Worm (Caenorhabditis elegans) whole organism, young adult: ENCODE measurements around the gene T21E8.4.

Experiments
- dpl-1 ChIP-seq: fragments of 150-350 bp; optimal IDR thresholded peaks from 2 replicates; lab custom pipeline; 2014; ENCODE audit warnings: missing biosample characterization, missing genetic modification reagents, missing genetic modification characterization
- let-526 ChIP-seq: fragments of 200-800 bp; sonication (Bioruptor generic); IDR thresholded peaks from 2 replicates; pipeline ENCODE4 v1.3.6; 2022; ENCODE audit warnings: missing genetic modification reagents, missing genetic modification characterization, missing compliant biosample characterization
- nfya-1 ChIP-seq: sonication (generic microtip); optimal IDR thresholded peaks from 2 replicates; lab custom pipeline; 2017; ENCODE audit warnings: antibody characterized with exemption, missing compliant biosample characterization, missing genetic modification characterization, borderline replicate concordance; ENCODE audit not compliant: insufficient read depth

- TF ChIP-seq nfya-1 (tag; lab: Kevin White, UChicago) (no peak), let-526 (GFP tag; lab: Robert Waterston, UW) (no peak), dpl-1 (GFP tag; lab: Kevin White, UChicago) (no peak)
These were observed 30.1 kb downstream of the T21E8.4 start, which contains the start of gene F47B10.8 for ce11 chrX:10910716-10911115.
